Worm (Caenorhabditis elegans) whole organism, mixed stage, embryonic: ENCODE measurements around the gene idpp-11.

ENCODE experiments used
- M03D4.4 ChIP-seq: sonication (generic microtip); optimal IDR thresholded peaks from 2 replicates; lab custom pipeline; 2017; ENCODE audit warnings: mild to moderate bottlenecking, missing genetic modification characterization, missing compliant biosample characterization
- bed-3 ChIP-seq: fragments of 200-800 bp; sonication (Bioruptor generic); optimal IDR thresholded peaks from 3 replicates; lab custom pipeline; 2018; ENCODE audit warnings: mild to moderate bottlenecking, missing genetic modification characterization, moderate library complexity, missing compliant biosample characterization
- blmp-1 ChIP-seq: fragments of 150-350 bp; optimal IDR thresholded peaks from 2 replicates; lab custom pipeline; 2014; ENCODE audit warnings: missing biosample characterization, missing genetic modification characterization
- ceh-39 ChIP-seq: fragments of 150-350 bp; optimal IDR thresholded peaks from 2 replicates; lab custom pipeline; 2014; ENCODE audit warnings: missing biosample characterization, missing genetic modification characterization
- ceh-43 ChIP-seq: fragments of 200-800 bp; sonication (Bioruptor generic); optimal IDR thresholded peaks from 2 replicates; lab custom pipeline; 2018; ENCODE audit warnings: mild to moderate bottlenecking, missing genetic modification characterization, moderate library complexity, missing compliant biosample characterization
- ceh-83 ChIP-seq: fragments of 200-800 bp; sonication (Bioruptor generic); optimal IDR thresholded peaks from 2 replicates; lab custom pipeline; 2018; ENCODE audit warnings: mild to moderate bottlenecking, missing genetic modification characterization, missing compliant biosample characterization
- ces-1 ChIP-seq: fragments of 150-350 bp; optimal IDR thresholded peaks from 2 replicates; lab custom pipeline; 2014; ENCODE audit warnings: missing biosample characterization, missing genetic modification reagents, missing genetic modification characterization
- cnd-1 ChIP-seq: fragments of 200-800 bp; sonication (Bioruptor generic); optimal IDR thresholded peaks from 2 replicates; lab custom pipeline; 2018; ENCODE audit warnings: mild to moderate bottlenecking, missing genetic modification characterization, missing compliant biosample characterization
- drap-1 ChIP-seq: fragments of 200-800 bp; sonication (Bioruptor generic); optimal IDR thresholded peaks from 3 replicates; lab custom pipeline; 2018; ENCODE audit warnings: mild to moderate bottlenecking, missing genetic modification characterization, missing compliant biosample characterization
- elt-1 ChIP-seq: sonication (generic microtip); optimal IDR thresholded peaks from 2 replicates; lab custom pipeline; 2017; ENCODE audit warnings: missing genetic modification characterization, mild to moderate bottlenecking, missing compliant biosample characterization, antibody characterized with exemption, moderate library complexity, borderline replicate concordance; ENCODE audit not compliant: insufficient read depth
- elt-3 ChIP-seq: fragments of 150-350 bp; optimal IDR thresholded peaks from 2 replicates; lab custom pipeline; 2014; ENCODE audit warnings: missing biosample characterization, missing genetic modification characterization
- flh-1 ChIP-seq: fragments of 200-800 bp; sonication (Bioruptor generic); optimal IDR thresholded peaks from 2 replicates; lab custom pipeline; 2018; ENCODE audit warnings: mild to moderate bottlenecking, missing genetic modification characterization, moderate library complexity, missing compliant biosample characterization
- ham-2 ChIP-seq: fragments of 200-800 bp; sonication (Bioruptor generic); optimal IDR thresholded peaks from 2 replicates; lab custom pipeline; 2018; ENCODE audit warnings: mild to moderate bottlenecking, missing genetic modification characterization, missing compliant biosample characterization
- hlh-1 ChIP-seq: fragments of 150-350 bp; optimal IDR thresholded peaks from 2 replicates; lab custom pipeline; 2014; ENCODE audit warnings: missing biosample characterization, missing genetic modification reagents, missing genetic modification characterization
- lin-32 ChIP-seq: fragments of 200-800 bp; sonication (Bioruptor generic); optimal IDR thresholded peaks from 2 replicates; lab custom pipeline; 2018; ENCODE audit warnings: mild to moderate bottlenecking, missing genetic modification characterization, missing compliant biosample characterization
- lsy-2 ChIP-seq: fragments of 150-350 bp; optimal IDR thresholded peaks from 2 replicates; lab custom pipeline; 2014; ENCODE audit warnings: missing biosample characterization, missing genetic modification characterization
- mab-5 ChIP-seq: fragments of 150-350 bp; optimal IDR thresholded peaks from 2 replicates; lab custom pipeline; 2014; ENCODE audit warnings: missing biosample characterization, missing genetic modification characterization
- mls-2 ChIP-seq: sonication (generic microtip); optimal IDR thresholded peaks from 2 replicates; lab custom pipeline; 2016; ENCODE audit warnings: mild to moderate bottlenecking, missing genetic modification characterization, moderate library complexity, missing compliant biosample characterization
- nhr-12 ChIP-seq: fragments of 150-350 bp; optimal IDR thresholded peaks from 2 replicates; lab custom pipeline; 2014; ENCODE audit warnings: missing biosample characterization, missing genetic modification characterization
- nhr-2 ChIP-seq: fragments of 150-350 bp; optimal IDR thresholded peaks from 2 replicates; lab custom pipeline; 2014; ENCODE audit warnings: missing biosample characterization, missing genetic modification characterization
- nhr-237 ChIP-seq: fragments of 150-350 bp; optimal IDR thresholded peaks from 2 replicates; lab custom pipeline; 2014; ENCODE audit warnings: missing biosample characterization, missing genetic modification characterization
- nhr-28 ChIP-seq: fragments of 150-350 bp; optimal IDR thresholded peaks from 2 replicates; lab custom pipeline; 2014; ENCODE audit warnings: missing biosample characterization, missing genetic modification characterization
- nhr-76 ChIP-seq: sonication (generic microtip); optimal IDR thresholded peaks from 2 replicates; lab custom pipeline; 2017; ENCODE audit warnings: missing biosample characterization, missing genetic modification characterization
- pha-4 ChIP-seq: fragments of 150-350 bp; optimal IDR thresholded peaks from 2 replicates; lab custom pipeline; 2018; ENCODE audit warnings: missing biosample characterization, missing genetic modification reagents, missing genetic modification characterization
- sem-2 ChIP-seq: fragments of 200-800 bp; sonication (Bioruptor generic); optimal IDR thresholded peaks from 2 replicates; lab custom pipeline; 2018; ENCODE audit warnings: mild to moderate bottlenecking, missing genetic modification characterization, missing compliant biosample characterization
- tbx-8 ChIP-seq: fragments of 200-800 bp; sonication (Bioruptor generic); optimal IDR thresholded peaks from 2 replicates; lab custom pipeline; 2018; ENCODE audit warnings: mild to moderate bottlenecking, missing genetic modification characterization, moderate library complexity, missing compliant biosample characterization
- unc-120 ChIP-seq: sonication (generic microtip); optimal IDR thresholded peaks from 2 replicates; lab custom pipeline; 2017; ENCODE audit warnings: missing genetic modification characterization, missing compliant biosample characterization; ENCODE audit not compliant: poor library complexity, severe bottlenecking
- unc-62 ChIP-seq: fragments of 150-350 bp; optimal IDR thresholded peaks from 2 replicates; lab custom pipeline; 2014; ENCODE audit warnings: missing biosample characterization, missing genetic modification reagents, missing genetic modification characterization
- zip-8 ChIP-seq: fragments of 150-350 bp; optimal IDR thresholded peaks from 2 replicates; lab custom pipeline; 2014; ENCODE audit warnings: missing biosample characterization, missing genetic modification characterization
- ztf-11 ChIP-seq: fragments of 150-350 bp; optimal IDR thresholded peaks from 2 replicates; lab custom pipeline; 2014; ENCODE audit warnings: missing biosample characterization, missing genetic modification characterization

idpp-11 gene

DNA sequence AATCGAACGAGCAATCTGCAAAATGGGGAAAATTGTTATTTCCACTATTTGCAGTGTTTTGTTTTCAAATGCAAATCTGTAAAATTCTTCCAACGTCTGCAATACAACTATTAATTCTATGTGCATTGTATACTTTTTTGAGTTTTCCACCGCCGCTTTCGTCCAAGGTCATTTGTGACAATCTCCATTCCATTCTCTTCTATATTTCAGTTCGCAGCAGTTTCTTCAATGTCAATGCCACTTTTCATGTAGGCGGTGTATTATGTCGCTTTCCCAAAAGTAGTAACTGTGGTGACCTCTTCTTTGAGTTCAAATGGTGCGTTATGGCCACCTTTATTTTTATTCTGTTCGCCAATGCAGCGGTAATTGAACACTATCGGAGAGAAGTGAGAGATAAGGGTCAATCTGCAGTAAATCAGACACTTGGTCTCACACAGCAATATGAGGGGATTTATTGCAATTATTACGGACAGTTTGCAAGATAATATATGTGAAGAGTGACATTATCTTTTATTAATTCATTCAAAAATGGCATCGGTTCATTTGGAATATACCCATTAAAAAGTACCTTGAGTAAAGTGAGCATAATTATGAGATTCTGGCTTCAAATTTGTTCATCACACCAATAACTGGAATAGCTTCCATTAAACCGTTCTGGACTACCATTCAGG, 15.6 kb upstream of the idpp-11 start:
- TF ChIP-seq nhr-28 (tag; lab: Kevin White, UChicago) (no peak), flh-1 (GFP tag; lab: Kevin White, UChicago) (no peak), cnd-1 (tag; lab: Kevin White, UChicago) (no peak), pha-4 (tag; lab: Kevin White, UChicago) (no peak), mab-5 (no peak), elt-1 (peak; percentile 83), unc-62 (GFP tag; lab: Kevin White, UChicago) (peak; percentile 43), lin-32 (no peak), nhr-2 (peak; percentile 40), hlh-1 (tag; lab: Kevin White, UChicago) (no peak), mls-2 (tag; lab: Kevin White, UChicago) (no peak), nhr-12 (tag; lab: Kevin White, UChicago) (no peak), ceh-39 (tag; lab: Kevin White, UChicago) (no peak)

DNA sequence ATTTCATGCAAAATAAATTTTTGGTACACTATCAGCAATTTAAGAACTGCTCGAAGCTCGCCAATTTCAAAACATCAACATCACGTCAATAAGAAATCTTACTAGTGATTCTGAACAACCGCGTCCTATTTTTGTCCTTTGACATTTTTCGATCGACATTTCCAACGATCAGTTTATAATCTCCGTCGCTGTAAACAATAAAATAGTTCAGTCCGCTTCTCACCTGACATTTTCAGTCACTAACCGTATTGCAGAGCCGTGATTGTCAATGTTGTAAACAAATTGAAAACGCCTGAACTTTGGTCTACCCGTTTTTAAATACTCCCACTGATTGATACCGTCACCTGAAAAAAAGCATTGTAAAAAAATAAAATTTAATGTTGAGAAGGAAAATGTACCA, 14.4 kb upstream of the idpp-11 start:
- TF ChIP-seq zip-8 (tag; lab: Kevin White, UChicago): no peak
- no peak for TF ChIP-seq elt-3 (tag; lab: Kevin White, UChicago)
- TF ChIP-seq ceh-83 (GFP tag; lab: Kevin White, UChicago): no peak
- no peak for TF ChIP-seq unc-120
- TF ChIP-seq ham-2: no peak
- no peak for TF ChIP-seq nhr-2
- TF ChIP-seq mab-5: no peak
- no peak for TF ChIP-seq M03D4.4 (tag; lab: Kevin White, UChicago)
- TF ChIP-seq ceh-43 (GFP tag; lab: Kevin White, UChicago): no peak
- TF ChIP-seq drap-1 (GFP tag; lab: Kevin White, UChicago): no peak
- no peak for TF ChIP-seq ces-1 (GFP tag; lab: Kevin White, UChicago)
- TF ChIP-seq nhr-12 (tag; lab: Kevin White, UChicago): no peak
- TF ChIP-seq elt-1: no peak
- no peak for TF ChIP-seq bed-3
- no peak for TF ChIP-seq tbx-8 (GFP tag; lab: Kevin White, UChicago)
- no peak for TF ChIP-seq nhr-76 (tag; lab: Kevin White, UChicago)
- TF ChIP-seq lin-32: no peak

DNA sequence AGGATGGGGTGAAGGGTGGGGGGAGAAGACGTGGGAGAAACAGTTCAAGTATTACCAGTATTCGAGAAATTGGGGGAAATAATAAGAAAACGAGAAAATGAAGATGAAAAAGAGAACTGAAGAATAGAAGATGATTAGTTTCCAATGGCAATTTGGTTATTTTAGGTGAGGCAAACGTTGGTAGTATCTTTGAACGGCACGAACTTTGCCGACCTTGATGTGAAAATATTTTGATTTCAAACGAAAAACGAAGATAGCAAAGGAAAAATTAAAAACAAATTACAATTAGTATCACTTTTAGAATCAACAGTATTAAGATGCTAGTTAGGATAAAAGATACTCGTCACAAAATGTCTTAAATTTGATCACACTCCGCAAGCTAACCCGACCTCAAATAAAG, 8.2 kb upstream of the idpp-11 start, which contains the start of gene sul-3:
TSS of gene sul-3 (minus strand) at position 101 of the 400 bp plus-strand sequence.
- TF ChIP-seq nhr-12 (tag; lab: Kevin White, UChicago) (no peak), nhr-76 (tag; lab: Kevin White, UChicago) (no peak), mab-5 (no peak), blmp-1 (tag; lab: Kevin White, UChicago) (no peak), sem-2 (no peak), unc-120 (no peak), drap-1 (GFP tag; lab: Kevin White, UChicago) (no peak), hlh-1 (tag; lab: Kevin White, UChicago) (no peak), pha-4 (tag; lab: Kevin White, UChicago) (no peak), bed-3 (no peak), flh-1 (GFP tag; lab: Kevin White, UChicago) (no peak), elt-1 (no peak), lsy-2 (tag; lab: Kevin White, UChicago) (no peak)

DNA sequence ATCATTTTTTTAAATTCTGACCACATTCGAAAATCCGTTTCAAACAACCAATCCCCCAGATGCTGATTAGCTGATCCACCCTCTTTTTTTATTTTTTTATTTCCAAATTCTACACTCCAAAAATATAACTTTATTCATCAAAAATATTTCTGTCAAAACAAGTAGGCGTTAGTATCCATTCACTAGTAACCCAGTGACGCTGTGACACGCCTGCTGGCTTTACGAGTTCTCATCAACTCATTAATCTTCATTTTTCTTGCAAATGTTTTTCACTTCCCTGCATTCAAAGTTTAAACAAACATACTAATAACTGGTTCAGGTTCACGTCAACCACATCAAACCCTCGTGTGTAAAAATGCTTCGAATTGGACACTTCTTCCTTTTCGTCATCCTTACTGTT, 3.8 kb upstream of the idpp-11 start, which contains the start of gene nlp-101:
TSS of gene nlp-101 (plus strand) at position 301 of the 400 bp plus-strand sequence.
- TF ChIP-seq ham-2 (no peak), flh-1 (GFP tag; lab: Kevin White, UChicago) (no peak), zip-8 (tag; lab: Kevin White, UChicago) (no peak), nhr-237 (tag; lab: Kevin White, UChicago) (no peak), sem-2 (no peak), drap-1 (GFP tag; lab: Kevin White, UChicago) (no peak), nhr-28 (tag; lab: Kevin White, UChicago) (no peak), bed-3 (no peak), ztf-11 (tag; lab: Kevin White, UChicago) (no peak), pha-4 (tag; lab: Kevin White, UChicago) (no peak), elt-1 (no peak)

DNA sequence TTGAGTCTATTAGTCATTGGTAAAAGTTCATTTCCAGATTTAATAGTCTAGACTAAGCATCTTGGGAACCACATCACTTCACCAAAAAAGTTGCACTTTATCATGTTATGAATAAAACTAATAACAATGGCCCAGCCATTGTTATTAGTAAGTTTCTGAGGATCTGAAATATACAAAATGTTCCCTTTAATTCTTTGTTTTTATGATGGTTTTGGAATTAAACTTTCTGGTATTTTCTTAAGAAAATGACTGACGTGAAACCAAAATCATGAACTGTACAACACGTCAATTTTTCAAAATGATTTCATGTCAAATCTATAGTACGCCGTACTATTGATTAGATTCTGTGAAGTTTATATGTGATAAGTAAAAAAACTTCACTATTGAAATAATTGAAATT, 2.4 kb upstream of the idpp-11 start:
- TF ChIP-seq elt-1: no peak
